Worm (Caenorhabditis elegans): ENCODE data around the gene rec-8.

The rec-8 gene

ce11 chrIV:13383763-13384436 lies 30.9 kb upstream of the rec-8 start, which contains the start of gene rab-19:
Gene rab-19 (minus strand): TSS chrIV:13384386.
- no peak for TF ChIP-seq dao-5 (tag; optimal IDR thresholded peaks at IDR 0.05)
- no peak for TF ChIP-seq W03F9.2 (tag; optimal IDR thresholded peaks at IDR 0.05)
- no peak for TF ChIP-seq him-1 (tag; optimal IDR thresholded peaks at IDR 0.05)

- TF ChIP-seq W03F9.2 (tag; optimal IDR thresholded peaks at IDR 0.05) (no peak), him-1 (tag; optimal IDR thresholded peaks at IDR 0.05) (no peak), dao-5 (tag; optimal IDR thresholded peaks at IDR 0.05) (no peak)
Measured at ce11 chrIV:13381823-13382222, 28.8 kb upstream of the rec-8 start, which contains the start of gene emc-3. Gene emc-3 (minus strand): TSS chrIV:13381923.

- no peak for TF ChIP-seq dao-5 (tag; optimal IDR thresholded peaks at IDR 0.05)
- TF ChIP-seq him-1 (tag; optimal IDR thresholded peaks at IDR 0.05) = no peak
- no peak for TF ChIP-seq W03F9.2 (tag; optimal IDR thresholded peaks at IDR 0.05)
Measured at ce11 chrIV:13380506-13380905, 27.5 kb upstream of the rec-8 start.

ce11 chrIV:13377716-13378115 lies 24.7 kb upstream of the rec-8 start, which contains the start of gene mau-8:
Gene mau-8 (plus strand): TSS chrIV:13378016.
- TF ChIP-seq dao-5 (tag; optimal IDR thresholded peaks at IDR 0.05) (no peak), W03F9.2 (tag; optimal IDR thresholded peaks at IDR 0.05) (no peak), him-1 (tag; optimal IDR thresholded peaks at IDR 0.05) (no peak)

ce11 chrIV:13374918-13375317 lies 21.9 kb upstream of the rec-8 start:
- no peak for TF ChIP-seq dao-5 (tag; optimal IDR thresholded peaks at IDR 0.05)
- TF ChIP-seq W03F9.2 (tag; optimal IDR thresholded peaks at IDR 0.05) = no peak
- no peak for TF ChIP-seq him-1 (tag; optimal IDR thresholded peaks at IDR 0.05)

ce11 chrIV:13371699-13372098 lies 18.7 kb upstream of the rec-8 start, which contains the start of gene Y62E10A.6:
Gene Y62E10A.6 (plus strand): TSS chrIV:13371999.
- TF ChIP-seq him-1 (tag; optimal IDR thresholded peaks at IDR 0.05) (no peak), dao-5 (tag; optimal IDR thresholded peaks at IDR 0.05) (no peak), W03F9.2 (tag; optimal IDR thresholded peaks at IDR 0.05) (no peak)

ce11 chrIV:13370235-13370739 lies 17.3 kb upstream of the rec-8 start, which contains the start of the genes rla-2, popl-7 and Y62E10A.24:
Gene rla-2 (minus strand): TSS chrIV:13370285.
Gene popl-7 (plus strand): TSS chrIV:13370689.
Gene Y62E10A.24 (plus strand): TSS chrIV:13370710.
- TF ChIP-seq dao-5 (tag; optimal IDR thresholded peaks at IDR 0.05) (no peak), him-1 (tag; optimal IDR thresholded peaks at IDR 0.05) (no peak), W03F9.2 (tag; optimal IDR thresholded peaks at IDR 0.05) (no peak)

- TF ChIP-seq him-1 (tag; optimal IDR thresholded peaks at IDR 0.05) = no peak
- no peak for TF ChIP-seq dao-5 (tag; optimal IDR thresholded peaks at IDR 0.05)
- TF ChIP-seq W03F9.2 (tag; optimal IDR thresholded peaks at IDR 0.05) = no peak
Measured at ce11 chrIV:13369120-13369842, 16.3 kb upstream of the rec-8 start, which contains the start of gene agt-1. Gene agt-1 (minus strand): TSS chrIV:13369412.

ce11 chrIV:13364869-13365268 lies 11.9 kb upstream of the rec-8 start, which contains the start of gene srsx-25:
Gene srsx-25 (plus strand): TSS chrIV:13365169.
- no peak for TF ChIP-seq dao-5 (tag; optimal IDR thresholded peaks at IDR 0.05)
- TF ChIP-seq W03F9.2 (tag; optimal IDR thresholded peaks at IDR 0.05) = no peak
- no peak for TF ChIP-seq him-1 (tag; optimal IDR thresholded peaks at IDR 0.05)

- TF ChIP-seq dao-5 (tag; optimal IDR thresholded peaks at IDR 0.05) (no peak), W03F9.2 (tag; optimal IDR thresholded peaks at IDR 0.05) (no peak), him-1 (tag; optimal IDR thresholded peaks at IDR 0.05) (no peak)
Measured at ce11 chrIV:13360144-13360543, 7.2 kb upstream of the rec-8 start, which contains the start of gene Y62E10A.3. Gene Y62E10A.3 (minus strand): TSS chrIV:13360244.

- TF ChIP-seq dao-5 (tag; optimal IDR thresholded peaks at IDR 0.05) (no peak), W03F9.2 (tag; optimal IDR thresholded peaks at IDR 0.05) (no peak), him-1 (tag; optimal IDR thresholded peaks at IDR 0.05) (no peak)
Measured at ce11 chrIV:13358488-13358887, 5.5 kb upstream of the rec-8 start, which contains the start of gene W02A2.8. Gene W02A2.8 (minus strand): TSS chrIV:13358588.

ce11 chrIV:13356005-13356404 lies 3.0 kb upstream of the rec-8 start:
- TF ChIP-seq W03F9.2 (tag; optimal IDR thresholded peaks at IDR 0.05) (no peak), dao-5 (tag; optimal IDR thresholded peaks at IDR 0.05) (no peak), him-1 (tag; optimal IDR thresholded peaks at IDR 0.05) (no peak)

- TF ChIP-seq W03F9.2 (tag; optimal IDR thresholded peaks at IDR 0.05) (no peak), him-1 (tag; optimal IDR thresholded peaks at IDR 0.05) (no peak), dao-5 (tag; optimal IDR thresholded peaks at IDR 0.05) (no peak)
Measured at ce11 chrIV:13354044-13354443, 1.1 kb upstream of the rec-8 start.

All from whole organism, L4/young adult.